Worm (Caenorhabditis elegans) whole organism, L1 larva: ENCODE results near the gene clec-257.
"Not testable (repeated sequence)": the region's sequence is repeated elsewhere in the genome, so short reads cannot be mapped to it uniquely, and the experiment has no call there.

ENCODE experiments used
- blmp-1 ChIP-seq: fragments of 150-350 bp; optimal IDR thresholded peaks from 2 replicates; lab custom pipeline; 2014; ENCODE audit warnings: missing biosample characterization, missing genetic modification characterization
- irx-1 ChIP-seq: sonication (generic microtip); optimal IDR thresholded peaks from 2 replicates; lab custom pipeline; 2016; ENCODE audit warnings: missing genetic modification characterization, missing compliant biosample characterization
- nhr-20 ChIP-seq: sonication (generic microtip); optimal IDR thresholded peaks from 2 replicates; lab custom pipeline; 2016; ENCODE audit warnings: mild to moderate bottlenecking, missing genetic modification characterization, missing compliant biosample characterization
- nhr-28 ChIP-seq: fragments of 150-350 bp; optimal IDR thresholded peaks from 2 replicates; lab custom pipeline; 2014; ENCODE audit warnings: missing biosample characterization, missing genetic modification characterization
- sox-4 ChIP-seq: sonication (generic microtip); optimal IDR thresholded peaks from 2 replicates; lab custom pipeline; 2016; ENCODE audit warnings: missing genetic modification characterization, missing compliant biosample characterization
- sup-37 ChIP-seq: fragments of 200-800 bp; sonication (Bioruptor generic); optimal IDR thresholded peaks from 2 replicates; lab custom pipeline; 2018; ENCODE audit warnings: mild to moderate bottlenecking, missing genetic modification characterization, missing compliant biosample characterization
- ztf-11 ChIP-seq, 2 experiments: sonication (generic microtip); optimal IDR thresholded peaks; 2 replicates each; lab custom pipeline; 2016 to 2017; ENCODE audit warnings: missing genetic modification characterization in 2 of 2, missing biosample characterization in 1 of 2, missing compliant biosample characterization in 1 of 2
- ztf-4 ChIP-seq: fragments of 150-350 bp; optimal IDR thresholded peaks from 2 replicates; lab custom pipeline; 2014; ENCODE audit warnings: missing biosample characterization, missing genetic modification characterization

DNA sequence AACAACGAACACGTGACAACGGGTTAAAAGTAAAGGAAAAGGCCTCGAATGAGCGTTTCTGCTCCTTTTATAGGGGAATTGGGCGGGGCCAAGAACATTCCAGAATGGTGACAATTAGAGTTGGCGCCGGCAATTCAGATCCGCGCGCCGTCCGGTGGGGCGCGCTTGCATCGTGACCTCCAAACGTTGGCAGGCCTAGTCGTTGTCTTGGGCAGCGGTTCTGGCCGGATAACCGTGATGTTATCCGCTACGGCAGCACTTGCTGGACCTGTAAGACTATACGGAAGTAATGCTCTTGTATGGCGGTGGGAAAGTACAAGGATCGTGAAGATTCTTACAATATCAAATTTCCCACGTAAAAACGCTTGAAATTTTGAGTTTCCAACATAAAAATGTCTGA, 48.1 kb upstream of the clec-257 start:
- TF ChIP-seq irx-1; nhr-28 (tag; lab: Kevin White, UChicago); sox-4; blmp-1 (tag; lab: Kevin White, UChicago); ztf-4 (tag; lab: Kevin White, UChicago); nhr-20 (tag; lab: Kevin White, UChicago); sup-37 (GFP tag; lab: Kevin White, UChicago): not testable (repeated sequence)
- peak in 1 of 2 experiments; percentile 10 for TF ChIP-seq ztf-11 (tag; optimal IDR thresholded peaks at IDR 0.05; lab: Kevin White, UChicago)
